Fruit fly (Drosophila melanogaster) whole organism, adult: ENCODE results near the gene KP78b.

Experiments used
- CG14711 ChIP-seq: fragments of 200-800 bp; sonication (Bioruptor generic); optimal IDR thresholded peaks from 2 replicates; lab custom pipeline; 2018; ENCODE audit warnings: missing biosample characterization, mild to moderate bottlenecking, missing genetic modification characterization, moderate library complexity
- CG5204 ChIP-seq: fragments of 200-800 bp; sonication (Bioruptor generic); optimal IDR thresholded peaks from 2 replicates; lab custom pipeline; 2016; ENCODE audit warnings: missing biosample characterization, missing genetic modification characterization
- Mnt ChIP-seq: fragments of 200-800 bp; sonication (Bioruptor generic); optimal IDR thresholded peaks from 2 replicates; lab custom pipeline; 2016; ENCODE audit warnings: missing biosample characterization, mild to moderate bottlenecking, missing genetic modification characterization
- bab1 ChIP-seq: fragments of 200-800 bp; sonication (Bioruptor generic); optimal IDR thresholded peaks from 3 replicates; lab custom pipeline; 2019; ENCODE audit warnings: missing biosample characterization, mild to moderate bottlenecking, missing genetic modification characterization, moderate library complexity
- tj ChIP-seq: fragments of 200-800 bp; sonication (Bioruptor generic); optimal IDR thresholded peaks from 3 replicates; lab custom pipeline; 2017; ENCODE audit warnings: missing biosample characterization, mild to moderate bottlenecking, missing genetic modification characterization, moderate library complexity
- toe ChIP-seq: fragments of 200-800 bp; sonication (Bioruptor generic); optimal IDR thresholded peaks from 2 replicates; lab custom pipeline; 2016; ENCODE audit warnings: missing biosample characterization, missing genetic modification characterization

- TF ChIP-seq Mnt (GFP tag; lab: Kevin White, UChicago) (no peak), tj (GFP tag; lab: Kevin White, UChicago) (no peak), CG5204 (no peak), toe (GFP tag; lab: Kevin White, UChicago) (no peak), CG14711 (tag; lab: Kevin White, UChicago) (no peak), bab1 (GFP tag; lab: Kevin White, UChicago) (no peak)
Observed at dm6 chr3R:11370333-11370732, 17.4 kb upstream of the KP78b start.
